Worm (Caenorhabditis elegans): ENCODE measurements around the gene wrt-5.

DNA sequence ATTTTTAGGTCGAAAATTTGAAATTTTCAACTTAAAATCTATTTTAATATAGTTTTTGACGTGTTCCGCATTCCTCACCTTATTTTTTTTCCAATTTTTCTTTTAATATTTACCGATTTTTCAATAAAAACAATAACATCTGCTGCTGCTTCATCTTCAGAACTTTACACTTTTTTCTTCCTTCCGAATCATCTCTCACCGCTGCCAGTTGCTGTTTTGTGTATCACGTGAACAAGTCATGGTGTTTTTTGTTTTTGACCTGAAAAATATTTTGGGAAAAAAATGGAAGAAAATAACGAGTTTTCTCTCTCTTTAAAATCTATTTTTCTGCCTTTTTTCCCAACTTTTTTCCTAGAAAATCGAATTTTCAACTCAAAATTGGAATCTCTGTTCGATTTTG is 48.3 kb upstream of the wrt-5 start:
- no peak for TF ChIP-seq mab-5 (tag; optimal IDR thresholded peaks at IDR 0.05)
- TF ChIP-seq mep-1 (tag; optimal IDR thresholded peaks at IDR 0.05) = no peak
- no peak for TF ChIP-seq bed-3 (GFP tag; optimal IDR thresholded peaks at IDR 0.05)
- TF ChIP-seq blmp-1 (tag; optimal IDR thresholded peaks at IDR 0.05) = no peak
- no peak for TF ChIP-seq pha-4 (tag; optimal IDR thresholded peaks at IDR 0.05)
- no peak for TF ChIP-seq M03D4.4 (tag; optimal IDR thresholded peaks at IDR 0.05)
- TF ChIP-seq elt-1 (tag; optimal IDR thresholded peaks at IDR 0.05; ENCODE audit: borderline replicate concordance, insufficient read depth) = no peak
- no peak for TF ChIP-seq mls-2 (tag; optimal IDR thresholded peaks at IDR 0.05)

Measured in whole organism, mixed stage, embryonic.